Fruit fly (Drosophila melanogaster) Kc167 (cell line): ENCODE results near the gene CG9029.

Experiments used
- Myc ChIP-seq: fragments of >200 bp; optimal IDR thresholded peaks from 2 replicates; lab custom pipeline; 2017; ENCODE audit warnings: missing external identifiers
- Sin3A ChIP-seq: fragments of >200 bp; optimal IDR thresholded peaks from 2 replicates; lab custom pipeline; 2018; ENCODE audit warnings: missing external identifiers
- h ChIP-seq: fragments of >200 bp; optimal IDR thresholded peaks from 3 replicates; lab custom pipeline; 2018; ENCODE audit warnings: missing external identifiers
- insv ChIP-seq: fragments of >200 bp; optimal IDR thresholded peaks from 3 replicates; lab custom pipeline; 2018; ENCODE audit warnings: missing external identifiers
- psq ChIP-seq: fragments of >200 bp; optimal IDR thresholded peaks from 2 replicates; lab custom pipeline; 2017; ENCODE audit warnings: missing external identifiers
- ttk ChIP-seq: sonication (Bioruptor generic); optimal IDR thresholded peaks from 2 replicates; lab custom pipeline; 2017; ENCODE audit warnings: missing external identifiers

Gene CG9029

DNA sequence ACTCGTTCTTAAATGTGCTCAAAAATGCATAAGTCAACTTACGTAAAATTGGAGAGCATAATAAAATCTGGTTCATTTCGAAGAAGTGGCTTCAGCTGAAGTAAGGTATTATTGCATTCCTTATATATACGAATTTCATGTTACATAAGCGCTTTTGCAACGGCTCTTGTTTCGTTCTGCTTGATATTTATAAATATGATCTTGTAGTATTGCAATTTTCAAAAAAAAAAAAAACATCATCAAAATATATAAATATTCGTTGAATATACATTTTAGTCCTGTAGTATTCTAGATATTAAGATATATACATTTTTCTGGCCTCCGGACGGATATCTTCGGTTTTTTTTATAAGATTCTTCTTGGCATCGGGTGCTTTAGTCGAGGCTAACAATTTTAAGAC lies 8.0 kb downstream of the CG9029 start, which contains the start of gene Acp26Aa:
Gene Acp26Aa (minus strand): TSS at position 101 of the 400 bp plus-strand sequence.
- TF ChIP-seq psq (lab: Kevin White, UChicago): no peak
- no peak for TF ChIP-seq h (lab: Kevin White, UChicago)
- no peak for TF ChIP-seq insv (lab: Kevin White, UChicago)
- TF ChIP-seq Sin3A (lab: Kevin White, UChicago): no peak
- TF ChIP-seq ttk: no peak
- TF ChIP-seq Myc (lab: Kevin White, UChicago): no peak

DNA sequence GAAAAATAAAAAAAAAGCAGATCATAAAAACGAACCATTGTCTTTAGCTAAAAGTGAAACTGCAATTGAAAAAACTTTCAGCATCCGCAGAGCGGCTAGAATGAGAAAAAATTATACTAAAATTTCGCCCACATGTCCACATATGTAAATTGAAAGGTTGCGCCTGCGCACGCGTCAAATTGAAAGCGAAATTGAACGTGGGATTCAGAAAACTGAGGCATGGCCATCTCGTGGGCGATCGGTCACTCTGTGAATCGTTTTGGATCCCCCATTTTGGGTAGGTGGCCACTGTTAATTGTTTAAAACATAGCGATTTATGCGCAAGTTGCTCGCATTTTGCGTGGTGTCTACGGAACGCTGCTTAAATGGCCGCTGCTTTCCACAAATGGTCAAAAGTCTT lies 8.7 kb downstream of the CG9029 start:
- TF ChIP-seq ttk: no peak
- TF ChIP-seq h (lab: Kevin White, UChicago): no peak
- TF ChIP-seq Sin3A (lab: Kevin White, UChicago): no peak
- no peak for TF ChIP-seq Myc (lab: Kevin White, UChicago)
- no peak for TF ChIP-seq insv (lab: Kevin White, UChicago)
- TF ChIP-seq psq (lab: Kevin White, UChicago): no peak

DNA sequence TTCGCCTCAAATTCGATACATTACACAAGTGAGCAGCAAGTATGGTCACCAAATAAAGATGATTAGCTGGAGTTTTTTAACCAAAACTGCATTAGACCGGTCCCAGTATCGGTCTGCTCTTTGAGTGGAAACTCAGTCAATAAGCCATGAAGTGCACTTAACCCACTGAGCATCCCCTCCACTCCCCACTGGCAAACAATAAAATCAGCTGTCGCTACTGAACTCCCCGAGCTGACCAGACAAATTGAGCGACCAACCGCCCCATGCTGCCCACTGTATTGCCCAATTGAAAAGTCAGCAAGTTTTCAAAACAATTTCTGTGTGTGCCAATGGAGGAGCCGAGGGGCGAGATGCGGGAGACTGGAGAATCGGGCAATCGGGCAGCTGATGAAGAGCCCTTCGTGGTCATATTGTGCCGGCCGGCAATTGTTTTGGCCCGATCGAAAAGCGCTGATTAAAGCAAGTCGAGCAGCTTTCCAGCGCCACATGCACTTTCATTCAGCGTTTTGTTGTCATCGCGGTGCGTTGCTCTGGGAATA lies 13.4 kb downstream of the CG9029 start:
- TF ChIP-seq Myc (lab: Kevin White, UChicago) (no peak), psq (lab: Kevin White, UChicago) (no peak), insv (lab: Kevin White, UChicago) (no peak), Sin3A (lab: Kevin White, UChicago) (no peak), ttk (no peak), h (lab: Kevin White, UChicago) (no peak)

dm6 chr2L:5901553-5901952 lies 15.8 kb downstream of the CG9029 start:
- TF ChIP-seq insv (lab: Kevin White, UChicago) (no peak), Sin3A (lab: Kevin White, UChicago) (no peak), psq (lab: Kevin White, UChicago) (no peak), h (lab: Kevin White, UChicago) (no peak), ttk (no peak), Myc (lab: Kevin White, UChicago) (no peak)

DNA sequence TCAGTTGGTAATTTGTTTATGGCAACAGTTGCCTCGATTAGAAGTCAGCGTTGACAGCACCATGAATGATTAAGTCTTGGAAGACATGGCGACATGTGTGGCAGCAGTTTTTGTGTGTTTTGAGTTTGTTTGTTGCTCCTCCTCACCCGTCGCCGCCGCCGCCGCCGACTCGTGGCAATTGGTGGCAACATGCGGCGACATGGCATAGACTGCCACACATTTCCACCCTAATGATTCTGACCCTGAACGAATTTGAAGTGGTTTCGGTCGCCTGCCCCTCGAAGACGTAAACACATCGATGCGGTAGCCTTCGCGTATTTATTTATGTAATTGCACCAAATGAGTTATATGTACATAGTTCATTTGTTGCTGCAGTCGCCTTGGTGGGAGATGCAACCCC lies 17.1 kb downstream of the CG9029 start:
- TF ChIP-seq insv (lab: Kevin White, UChicago): no peak
- TF ChIP-seq ttk: no peak
- TF ChIP-seq Myc (lab: Kevin White, UChicago): no peak
- no peak for TF ChIP-seq psq (lab: Kevin White, UChicago)
- TF ChIP-seq Sin3A (lab: Kevin White, UChicago): no peak
- TF ChIP-seq h (lab: Kevin White, UChicago): no peak

dm6 chr2L:5904585-5904984 lies 18.8 kb downstream of the CG9029 start, which contains the start of gene CG9021:
Gene CG9021 (minus strand): TSS chr2L:5904689.
- TF ChIP-seq psq (lab: Kevin White, UChicago): no peak
- TF ChIP-seq Myc (lab: Kevin White, UChicago): no peak
- no peak for TF ChIP-seq Sin3A (lab: Kevin White, UChicago)
- no peak for TF ChIP-seq insv (lab: Kevin White, UChicago)
- no peak for TF ChIP-seq ttk
- TF ChIP-seq h (lab: Kevin White, UChicago): no peak

DNA sequence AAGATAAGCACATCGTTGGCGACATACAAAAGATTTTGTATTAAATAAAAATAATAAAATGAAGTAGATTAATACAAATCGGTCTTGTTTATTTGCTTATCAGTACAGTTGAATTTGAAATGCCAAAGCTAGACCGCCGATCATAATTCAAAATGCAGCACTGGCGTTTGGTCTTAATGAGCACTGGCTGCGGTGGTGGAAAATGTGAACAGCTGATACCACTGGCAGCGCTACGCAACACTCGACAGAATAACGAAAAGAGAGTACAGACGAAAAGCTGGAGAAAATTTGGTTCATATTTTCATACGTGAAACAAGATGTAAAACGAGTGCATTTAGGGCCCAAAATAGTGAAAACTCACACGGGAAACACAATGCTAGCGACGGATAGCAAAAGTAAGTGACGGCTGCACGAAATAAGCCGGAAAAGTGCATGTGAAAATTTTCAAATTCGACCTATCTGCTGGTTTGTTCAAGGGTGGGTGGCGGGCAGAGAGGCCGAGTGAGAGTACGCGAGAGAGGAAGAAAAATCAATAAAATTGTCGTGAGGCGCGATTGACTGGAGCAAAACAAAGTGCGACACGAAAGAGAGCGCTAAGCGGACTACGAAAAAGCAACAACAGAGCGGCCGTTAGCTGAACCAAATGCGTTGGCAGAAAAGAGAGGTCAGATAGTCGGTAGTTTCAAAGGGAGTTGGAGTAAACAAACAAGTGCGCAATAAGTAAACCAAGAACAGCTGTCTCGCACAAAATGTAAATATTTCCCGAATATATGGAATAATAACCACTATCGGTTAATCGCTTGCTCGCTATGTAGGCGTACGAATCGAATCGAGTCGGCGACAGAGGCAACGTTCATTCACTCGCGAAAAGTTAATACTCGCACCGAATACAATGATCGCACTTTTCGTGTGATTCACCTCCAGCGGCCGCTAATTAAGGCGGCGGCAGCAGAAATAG lies 21.4 kb downstream of the CG9029 start, which contains the start of gene bchs:
Gene bchs (plus strand): TSS at position 277 of the 958 bp plus-strand sequence.
- TF ChIP-seq insv (lab: Kevin White, UChicago) (no peak), Myc (lab: Kevin White, UChicago) (no peak), psq (lab: Kevin White, UChicago) (no peak), ttk (no peak), Sin3A (lab: Kevin White, UChicago) (no peak), h (lab: Kevin White, UChicago) (no peak)

DNA sequence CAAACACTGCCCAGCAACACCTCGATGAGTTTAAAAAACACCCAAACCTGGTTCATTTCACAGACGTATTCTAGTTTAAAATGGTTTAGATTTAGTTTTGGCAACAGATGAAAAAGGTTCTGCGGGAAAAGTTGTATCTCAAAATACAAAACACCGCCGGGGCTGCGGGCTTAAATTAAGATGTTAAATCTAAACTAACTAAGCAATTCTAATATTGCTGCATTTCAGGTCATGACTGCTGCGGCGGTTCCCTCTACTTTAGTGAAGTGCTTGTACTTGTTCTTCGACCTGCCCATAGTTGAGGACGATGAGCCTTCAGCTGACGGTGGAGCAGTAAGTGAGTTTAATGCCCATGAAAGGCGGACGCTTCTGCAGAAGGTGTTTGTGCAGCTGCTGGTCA lies 24.4 kb downstream of the CG9029 start, which contains the start of gene CG14000:
Gene CG14000 (minus strand): TSS at position 101 of the 400 bp plus-strand sequence.
- TF ChIP-seq Sin3A (lab: Kevin White, UChicago): no peak
- no peak for TF ChIP-seq Myc (lab: Kevin White, UChicago)
- TF ChIP-seq psq (lab: Kevin White, UChicago): no peak
- TF ChIP-seq h (lab: Kevin White, UChicago): no peak
- TF ChIP-seq insv (lab: Kevin White, UChicago): no peak
- TF ChIP-seq ttk: no peak

dm6 chr2L:5923603-5924138 lies 37.9 kb downstream of the CG9029 start, which contains the start of gene CG9016:
Gene CG9016 (minus strand): TSS chr2L:5923653.
- TF ChIP-seq ttk (no peak), Myc (lab: Kevin White, UChicago) (no peak), insv (lab: Kevin White, UChicago) (no peak), h (lab: Kevin White, UChicago) (no peak), psq (lab: Kevin White, UChicago) (no peak), Sin3A (lab: Kevin White, UChicago) (no peak)

- TF ChIP-seq Sin3A (lab: Kevin White, UChicago) (no peak), insv (lab: Kevin White, UChicago) (no peak), h (lab: Kevin White, UChicago) (no peak), ttk (no peak), psq (lab: Kevin White, UChicago) (no peak), Myc (lab: Kevin White, UChicago) (no peak)
Measured at dm6 chr2L:5925164-5925563, 39.4 kb downstream of the CG9029 start.

DNA sequence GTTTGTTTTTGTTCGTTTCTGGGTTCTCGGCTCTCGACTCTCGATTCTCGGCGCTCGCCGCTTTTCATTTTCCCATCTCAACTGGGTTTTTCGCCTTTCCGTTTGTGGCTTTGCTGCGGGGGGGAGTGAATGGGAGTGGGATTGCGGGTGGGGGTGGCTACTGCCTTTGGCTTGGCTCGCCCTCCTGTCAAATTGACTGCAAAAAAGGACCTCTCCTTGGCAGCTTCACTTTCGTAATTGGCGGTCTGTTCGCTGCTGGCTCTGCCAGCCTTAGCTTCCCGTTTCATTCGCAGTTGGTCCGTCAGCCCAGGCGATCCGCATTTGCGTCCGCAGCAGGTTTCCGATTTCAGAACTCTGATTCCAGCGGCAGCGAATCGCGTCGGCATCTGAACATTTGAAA lies 39.8 kb downstream of the CG9029 start, which contains the start of gene dsf:
Gene dsf (plus strand): TSS at position 301 of the 400 bp plus-strand sequence.
- TF ChIP-seq h (lab: Kevin White, UChicago) (no peak), psq (lab: Kevin White, UChicago) (no peak), insv (lab: Kevin White, UChicago) (no peak), Sin3A (lab: Kevin White, UChicago) (no peak), Myc (lab: Kevin White, UChicago) (no peak), ttk (no peak)
